Fruit fly (Drosophila melanogaster) whole organism, adult: ENCODE results near the gene vls.

Experiments used
- CG11617 ChIP-seq: fragments of 200-800 bp; sonication (Bioruptor generic); optimal IDR thresholded peaks from 2 replicates; lab custom pipeline; 2017; ENCODE audit warnings: mild to moderate bottlenecking, missing biosample characterization, missing genetic modification reagents, missing genetic modification characterization
- CG12768 ChIP-seq: fragments of 200-800 bp; sonication (Bioruptor generic); optimal IDR thresholded peaks from 2 replicates; lab custom pipeline; 2017; ENCODE audit warnings: missing biosample characterization, missing genetic modification characterization, mild to moderate bottlenecking, moderate library complexity, missing genetic modification reagents
- CG33017 ChIP-seq: fragments of 200-800 bp; sonication (Bioruptor generic); optimal IDR thresholded peaks from 2 replicates; lab custom pipeline; 2018; ENCODE audit warnings: missing biosample characterization, mild to moderate bottlenecking, missing genetic modification characterization, moderate library complexity
- Clk ChIP-seq: fragments of 200-800 bp; sonication (Bioruptor generic); optimal IDR thresholded peaks from 2 replicates; lab custom pipeline; 2017; ENCODE audit warnings: missing biosample characterization, missing genetic modification characterization
- Hr96 ChIP-seq: fragments of 200-800 bp; sonication (Bioruptor generic); optimal IDR thresholded peaks from 2 replicates; lab custom pipeline; 2016; ENCODE audit warnings: missing biosample characterization, missing genetic modification characterization
- bab1 ChIP-seq: fragments of 200-800 bp; sonication (Bioruptor generic); optimal IDR thresholded peaks from 3 replicates; lab custom pipeline; 2019; ENCODE audit warnings: missing biosample characterization, mild to moderate bottlenecking, missing genetic modification characterization, moderate library complexity
- cic ChIP-seq: fragments of 200-800 bp; sonication (Bioruptor generic); optimal IDR thresholded peaks from 2 replicates; lab custom pipeline; 2017; ENCODE audit warnings: missing biosample characterization, mild to moderate bottlenecking, missing genetic modification characterization, moderate library complexity
- cnc ChIP-seq, 2 experiments: fragments of >200 bp; optimal IDR thresholded peaks; 2 replicates each; lab custom pipeline; 2017
- kay ChIP-seq: fragments of 200-800 bp; sonication (Bioruptor generic); peaks from one replicate; lab custom pipeline; 2016; ENCODE audit warnings: missing biosample characterization, missing genetic modification characterization, borderline replicate concordance
- ovo ChIP-seq: fragments of 200-800 bp; sonication (Bioruptor generic); optimal IDR thresholded peaks from 2 replicates; lab custom pipeline; 2016; ENCODE audit warnings: missing biosample characterization, missing genetic modification characterization
- pad ChIP-seq: fragments of 200-800 bp; sonication (Bioruptor generic); optimal IDR thresholded peaks from 3 replicates; lab custom pipeline; 2017; ENCODE audit warnings: missing biosample characterization, missing genetic modification characterization, mild to moderate bottlenecking, moderate library complexity, missing genetic modification reagents
- tj ChIP-seq: fragments of 200-800 bp; sonication (Bioruptor generic); optimal IDR thresholded peaks from 3 replicates; lab custom pipeline; 2017; ENCODE audit warnings: missing biosample characterization, mild to moderate bottlenecking, missing genetic modification characterization, moderate library complexity

- TF ChIP-seq CG12768 (GFP tag; lab: Kevin White, UChicago) (no peak), tj (GFP tag; lab: Kevin White, UChicago) (no peak), Hr96 (GFP tag; lab: Kevin White, UChicago) (no peak), CG33017 (no peak), pad (GFP tag; lab: Kevin White, UChicago) (no peak), bab1 (GFP tag; lab: Kevin White, UChicago) (no peak), cic (no peak), ovo (GFP tag; lab: Kevin White, UChicago) (no peak), CG11617 (GFP tag; lab: Kevin White, UChicago) (no peak), cnc (optimal IDR thresholded peaks at IDR 0.05; lab: Kevin White, UChicago) (no peak), Clk (GFP tag; lab: Kevin White, UChicago) (no peak), kay (GFP tag; lab: Kevin White, UChicago) (no peak)
These were observed 39.8 kb downstream of the vls start, which contains the start of gene AANATL3 for dm6 chr2L:20025711-20026110.
